Fruit fly (Drosophila melanogaster) whole organism, embryonic: ENCODE measurements around the gene e.
A peak's percentile ranks its signal among the peaks of the same experiment; 100 is the strongest.

Experiments used
- B-H2 ChIP-seq: fragments of 200-800 bp; sonication (Bioruptor generic); optimal IDR thresholded peaks from 2 replicates; lab custom pipeline; 2018; ENCODE audit warnings: missing biosample characterization, mild to moderate bottlenecking, missing genetic modification characterization
- Bteb2 ChIP-seq: fragments of 200-800 bp; sonication (Bioruptor generic); optimal IDR thresholded peaks from 2 replicates; lab custom pipeline; 2016; ENCODE audit warnings: missing biosample characterization, missing genetic modification characterization
- CG1024 ChIP-seq: fragments of 200-800 bp; sonication (Bioruptor generic); IDR thresholded peaks from 2 replicates; pipeline ENCODE4 v1.3.6; 2022; ENCODE audit warnings: missing biosample characterization, missing genetic modification characterization
- CG11456 ChIP-seq: fragments of 200-800 bp; sonication (Bioruptor generic); IDR thresholded peaks from 3 replicates; pipeline ENCODE4 v1.3.6; 2022; ENCODE audit warnings: missing biosample characterization, missing genetic modification characterization
- CG11560 ChIP-seq: fragments of 200-800 bp; sonication (Bioruptor generic); IDR thresholded peaks from 3 replicates; pipeline ENCODE4 v1.3.6; 2022; ENCODE audit warnings: missing biosample characterization, missing genetic modification characterization
- CG12942 ChIP-seq: fragments of 200-800 bp; sonication (Bioruptor generic); optimal IDR thresholded peaks from 3 replicates; lab custom pipeline; 2016; ENCODE audit warnings: missing biosample characterization, missing genetic modification characterization
- CG13894 ChIP-seq: fragments of 200-800 bp; sonication (Bioruptor generic); optimal IDR thresholded peaks from 3 replicates; lab custom pipeline; 2018; ENCODE audit warnings: missing biosample characterization, mild to moderate bottlenecking, missing genetic modification characterization, moderate library complexity
- CG14050 ChIP-seq: fragments of 200-800 bp; sonication (Bioruptor generic); IDR thresholded peaks from 3 replicates; pipeline ENCODE4 v1.3.6; 2022; ENCODE audit warnings: missing biosample characterization, missing genetic modification characterization
- CG15011 ChIP-seq: fragments of 200-800 bp; sonication (Bioruptor generic); optimal IDR thresholded peaks from 3 replicates; lab custom pipeline; 2018; ENCODE audit warnings: missing biosample characterization, mild to moderate bottlenecking, missing genetic modification characterization
- CG18599 ChIP-seq: fragments of 200-800 bp; sonication (Bioruptor generic); optimal IDR thresholded peaks from 3 replicates; lab custom pipeline; 2017; ENCODE audit warnings: missing biosample characterization, missing genetic modification characterization, mild to moderate bottlenecking, moderate library complexity, missing genetic modification reagents
- CG18764 ChIP-seq: fragments of 200-800 bp; sonication (Bioruptor generic); optimal IDR thresholded peaks from 3 replicates; lab custom pipeline; 2016; ENCODE audit warnings: missing biosample characterization, missing genetic modification characterization
- CG2199 ChIP-seq: fragments of 200-800 bp; sonication (Bioruptor generic); IDR thresholded peaks from 3 replicates; pipeline ENCODE4 v1.3.6; 2022; ENCODE audit warnings: missing biosample characterization, missing genetic modification characterization
- CG7963 ChIP-seq: fragments of 200-800 bp; sonication (Bioruptor generic); IDR thresholded peaks from 3 replicates; pipeline ENCODE4 v1.3.6; 2022; ENCODE audit warnings: missing biosample characterization, missing genetic modification characterization; ENCODE audit not compliant: partially characterized antibody
- CG8281 ChIP-seq: fragments of 200-800 bp; sonication (Bioruptor generic); optimal IDR thresholded peaks from 2 replicates; lab custom pipeline; 2018; ENCODE audit warnings: missing biosample characterization, mild to moderate bottlenecking, missing genetic modification characterization, moderate library complexity
- CG8290 ChIP-seq, 3 experiments: fragments of 200-800 bp; sonication (Bioruptor generic); optimal IDR thresholded peaks; 2 replicates each; lab custom pipeline; 2016 to 2019; ENCODE audit warnings: missing biosample characterization in 3 of 3, missing genetic modification characterization in 3 of 3, mild to moderate bottlenecking in 2 of 3, moderate library complexity in 1 of 3
- CG8765 ChIP-seq: fragments of 200-800 bp; sonication (Bioruptor generic); IDR thresholded peaks from 2 replicates; pipeline ENCODE4 v1.3.6; 2022; ENCODE audit warnings: missing biosample characterization, missing genetic modification characterization
- CG9817 ChIP-seq: fragments of 200-800 bp; sonication (Bioruptor generic); optimal IDR thresholded peaks from 2 replicates; lab custom pipeline; 2018; ENCODE audit warnings: missing biosample characterization, mild to moderate bottlenecking, missing genetic modification characterization, moderate library complexity
- Deaf1 ChIP-seq: fragments of 200-800 bp; optimal IDR thresholded peaks from 3 replicates; lab custom pipeline; 2019; ENCODE audit warnings: missing biosample characterization, mild to moderate bottlenecking, missing genetic modification characterization, moderate library complexity
- Dfd ChIP-seq, 2 experiments: fragments of >200 bp; optimal IDR thresholded peaks; 2 replicates each; lab custom pipeline; 2017; ENCODE audit warnings: missing biosample characterization in 2 of 2, missing genetic modification characterization in 2 of 2
- Dip2 ChIP-seq: fragments of 200-800 bp; sonication (Bioruptor generic); IDR thresholded peaks from 2 replicates; pipeline ENCODE4 v1.3.6; 2022; ENCODE audit warnings: missing biosample characterization, missing genetic modification characterization
- HmgZ ChIP-seq: fragments of 200-800 bp; sonication (Bioruptor generic); optimal IDR thresholded peaks from 2 replicates; lab custom pipeline; 2018; ENCODE audit warnings: missing biosample characterization, mild to moderate bottlenecking, missing genetic modification characterization
- Kr ChIP-seq: fragments of 200-800 bp; sonication (Bioruptor generic); optimal IDR thresholded peaks from 2 replicates; lab custom pipeline; 2017; ENCODE audit warnings: missing biosample characterization, mild to moderate bottlenecking, missing genetic modification characterization
- Med ChIP-seq: fragments of 200-800 bp; sonication (Bioruptor generic); peaks from one replicate; lab custom pipeline; 2016; ENCODE audit warnings: missing biosample characterization, missing genetic modification characterization, mild to moderate bottlenecking, inconsistent platforms, moderate library complexity
- NK7.1 ChIP-seq: fragments of 200-800 bp; sonication (Bioruptor generic); optimal IDR thresholded peaks from 3 replicates; lab custom pipeline; 2016; ENCODE audit warnings: missing biosample characterization, missing genetic modification characterization
- Nf-YB ChIP-seq: fragments of 200-800 bp; sonication (Bioruptor generic); optimal IDR thresholded peaks from 3 replicates; lab custom pipeline; 2019; ENCODE audit warnings: missing biosample characterization, mild to moderate bottlenecking, missing genetic modification characterization, moderate library complexity
- Optix ChIP-seq: fragments of 200-800 bp; sonication (Bioruptor generic); IDR thresholded peaks from 3 replicates; pipeline ENCODE4 v1.3.6; 2022; ENCODE audit warnings: missing biosample characterization, missing genetic modification characterization
- Rx ChIP-seq: fragments of 200-800 bp; sonication (Bioruptor generic); IDR thresholded peaks from 2 replicates; pipeline ENCODE4 v1.3.6; 2022; ENCODE audit warnings: missing biosample characterization, missing genetic modification characterization
- Stat92E ChIP-seq, 3 experiments: fragments of >200 bp in 2 of 3; fragments of 200-800 bp in 1 of 3; sonication (Bioruptor generic) in 1 of 3; optimal IDR thresholded peaks; 2 replicates each; lab custom pipeline; 2017 to 2019; ENCODE audit warnings: missing biosample characterization in 3 of 3, missing genetic modification characterization in 3 of 3, mild to moderate bottlenecking in 1 of 3, moderate library complexity in 1 of 3
- TFAM ChIP-seq: fragments of 200-800 bp; sonication (Bioruptor generic); optimal IDR thresholded peaks from 2 replicates; lab custom pipeline; 2017; ENCODE audit warnings: missing biosample characterization, missing genetic modification characterization, inconsistent platforms
- ac ChIP-seq: fragments of 200-800 bp; sonication (Bioruptor generic); optimal IDR thresholded peaks from 3 replicates; lab custom pipeline; 2017; ENCODE audit warnings: missing biosample characterization, mild to moderate bottlenecking, missing genetic modification characterization
- cg ChIP-seq: fragments of 200-800 bp; sonication (Bioruptor generic); optimal IDR thresholded peaks from 3 replicates; lab custom pipeline; 2019; ENCODE audit warnings: missing biosample characterization, mild to moderate bottlenecking, missing genetic modification characterization, moderate library complexity
- corto ChIP-seq: fragments of 200-800 bp; sonication (Bioruptor generic); optimal IDR thresholded peaks from 2 replicates; lab custom pipeline; 2016; ENCODE audit warnings: missing biosample characterization, mild to moderate bottlenecking, missing genetic modification characterization, moderate library complexity
- croc ChIP-seq: fragments of 200-800 bp; sonication (Bioruptor generic); conservative IDR thresholded peaks from 3 replicates; pipeline ENCODE4 v1.3.6; 2022; ENCODE audit warnings: missing biosample characterization, missing genetic modification characterization
- danr ChIP-seq: fragments of 200-800 bp; sonication (Bioruptor generic); IDR thresholded peaks from 2 replicates; pipeline ENCODE4 v1.3.6; 2022; ENCODE audit warnings: missing biosample characterization, missing genetic modification characterization
- emc ChIP-seq: fragments of 200-800 bp; sonication (Bioruptor generic); optimal IDR thresholded peaks from 2 replicates; lab custom pipeline; 2016; ENCODE audit warnings: missing biosample characterization, missing genetic modification characterization
- ems ChIP-seq: fragments of 200-800 bp; sonication (Bioruptor generic); optimal IDR thresholded peaks from 3 replicates; lab custom pipeline; 2016; ENCODE audit warnings: missing biosample characterization, missing genetic modification characterization
- ewg ChIP-seq: fragments of 200-800 bp; sonication (Bioruptor generic); optimal IDR thresholded peaks from 3 replicates; lab custom pipeline; 2017; ENCODE audit warnings: mild to moderate bottlenecking, missing biosample characterization, missing genetic modification reagents, missing genetic modification characterization
- exex ChIP-seq: fragments of 200-800 bp; sonication (Bioruptor generic); optimal IDR thresholded peaks from 4 replicates; lab custom pipeline; 2018; ENCODE audit warnings: missing biosample characterization, mild to moderate bottlenecking, missing genetic modification characterization, moderate library complexity
- fu2 ChIP-seq: fragments of 200-800 bp; sonication (Bioruptor generic); optimal IDR thresholded peaks from 2 replicates; lab custom pipeline; 2016; ENCODE audit warnings: missing biosample characterization, missing genetic modification characterization
- her ChIP-seq: fragments of 200-800 bp; sonication (Bioruptor generic); optimal IDR thresholded peaks from 2 replicates; lab custom pipeline; 2016; ENCODE audit warnings: missing biosample characterization, missing genetic modification characterization
- hkb ChIP-seq, 2 experiments: fragments of 200-800 bp in 1 of 2; fragments of >200 bp in 1 of 2; sonication (Bioruptor generic) in 1 of 2; IDR thresholded peaks in 1 of 2; optimal IDR thresholded peaks in 1 of 2; 2 replicates each; pipeline versions ENCODE4 v1.3.6 to Lab custom; 2017 to 2022; ENCODE audit warnings: missing biosample characterization in 1 of 2, missing genetic modification characterization in 1 of 2
- run ChIP-seq: fragments of 200-800 bp; sonication (Bioruptor generic); optimal IDR thresholded peaks from 3 replicates; lab custom pipeline; 2018; ENCODE audit warnings: missing biosample characterization, mild to moderate bottlenecking, missing genetic modification characterization
- sd ChIP-seq: fragments of 200-800 bp; sonication (Bioruptor generic); optimal IDR thresholded peaks from 3 replicates; lab custom pipeline; 2018; ENCODE audit warnings: missing biosample characterization, mild to moderate bottlenecking, missing genetic modification characterization, moderate library complexity
- seq ChIP-seq: fragments of 200-800 bp; sonication (Bioruptor generic); IDR thresholded peaks from 2 replicates; pipeline ENCODE4 v1.3.6; 2022; ENCODE audit warnings: missing biosample characterization, missing genetic modification characterization
- slp2 ChIP-seq: fragments of 200-800 bp; sonication (Bioruptor generic); optimal IDR thresholded peaks from 2 replicates; lab custom pipeline; 2016; ENCODE audit warnings: missing biosample characterization, missing genetic modification characterization
- ssp ChIP-seq: fragments of 200-800 bp; sonication (Bioruptor generic); IDR thresholded peaks from 2 replicates; pipeline ENCODE4 v1.3.6; 2022; ENCODE audit warnings: missing biosample characterization, missing genetic modification characterization
- stc ChIP-seq: fragments of 200-800 bp; sonication (Bioruptor generic); IDR thresholded peaks from 2 replicates; pipeline ENCODE4 v1.3.6; 2022; ENCODE audit warnings: missing biosample characterization, missing genetic modification characterization
- stwl ChIP-seq: fragments of 200-800 bp; sonication (Bioruptor generic); optimal IDR thresholded peaks from 3 replicates; lab custom pipeline; 2018; ENCODE audit warnings: missing biosample characterization, mild to moderate bottlenecking, missing genetic modification characterization, moderate library complexity
- wek ChIP-seq: fragments of 200-800 bp; sonication (Bioruptor generic); optimal IDR thresholded peaks from 3 replicates; lab custom pipeline; 2018; ENCODE audit warnings: missing biosample characterization, mild to moderate bottlenecking, missing genetic modification characterization, moderate library complexity
- wor ChIP-seq: fragments of 200-800 bp; sonication (Bioruptor generic); IDR thresholded peaks from 2 replicates; pipeline ENCODE4 v1.3.6; 2022; ENCODE audit warnings: missing biosample characterization, missing genetic modification characterization
- yki ChIP-seq: fragments of >200 bp; optimal IDR thresholded peaks from 3 replicates; lab custom pipeline; 2018

The e gene

dm6 chr3R:21269923-21270322 is 32.9 kb upstream of the e start, which contains the start of the genes AP-2sigma and Idi (continued):
- TF ChIP-seq Deaf1 (peak; percentile 14), CG1024 (GFP tag; lab: Robert Waterston, UW) (no peak; the same call in 1 of the 2 replicates), Dip2 (no peak), CG14050 (GFP tag; lab: Robert Waterston, UW) (no peak), seq (GFP tag; lab: Robert Waterston, UW) (no peak), Nf-YB (no peak), CG11456 (no peak), yki (lab: Kevin White, UChicago) (no peak), run (tag; lab: Kevin White, UChicago) (no peak), ems (no peak), CG2199 (GFP tag; lab: Robert Waterston, UW) (0 out of 3 replicates have a peak, but pooled peaks have one; percentile 25), Stat92E (GFP tag; optimal IDR thresholded peaks at IDR 0.05; lab: Kevin White, UChicago) (no peak), CG11560 (tag; lab: Robert Waterston, UW) (no peak), danr (no peak), CG18599 (GFP tag; lab: Kevin White, UChicago) (no peak), ewg (GFP tag; lab: Kevin White, UChicago) (peak; percentile 11), fu2 (GFP tag; lab: Kevin White, UChicago) (peak; percentile 4), ac (GFP tag; lab: Kevin White, UChicago) (no peak), slp2 (GFP tag; lab: Kevin White, UChicago) (no peak), stwl (peak; percentile 70), exex (no peak), B-H2 (GFP tag; lab: Kevin White, UChicago) (peak; percentile 63), CG8290 (GFP tag; optimal IDR thresholded peaks at IDR 0.05; lab: Kevin White, UChicago) (no peak), CG8290 (tag; optimal IDR thresholded peaks at IDR 0.05; lab: Kevin White, UChicago) (peak; percentile 10 to 84), CG8281 (tag; lab: Kevin White, UChicago) (no peak), sd (tag; lab: Kevin White, UChicago) (no peak), Bteb2 (GFP tag; lab: Kevin White, UChicago) (no peak), her (GFP tag; lab: Kevin White, UChicago) (peak; percentile 43), NK7.1 (GFP tag; lab: Kevin White, UChicago) (no peak), CG18764 (no peak), wek (no peak), CG12942 (GFP tag; lab: Kevin White, UChicago) (no peak), Optix (GFP tag; lab: Robert Waterston, UW) (no peak), Rx (no peak), cg (no peak), CG9817 (no peak), CG8765 (GFP tag; lab: Robert Waterston, UW) (no peak), CG7963 (no peak), wor (GFP tag; lab: Robert Waterston, UW) (no peak), emc (GFP tag; lab: Kevin White, UChicago) (no peak), Med (GFP tag; lab: Kevin White, UChicago) (peak; percentile 91), croc (peak; percentile 24; the same call in 1 of the 3 replicates), CG15011 (GFP tag; lab: Kevin White, UChicago) (no peak), corto (GFP tag; lab: Kevin White, UChicago) (no peak), Kr (GFP tag; lab: Kevin White, UChicago) (no peak), hkb (optimal IDR thresholded peaks at IDR 0.05; lab: Kevin White, UChicago) (no peak), hkb (GFP tag; IDR thresholded peaks at IDR 0.05; lab: Robert Waterston, UW) (no peak), CG13894 (tag; lab: Kevin White, UChicago) (peak; percentile 21), TFAM (no peak), Dfd (GFP tag; optimal IDR thresholded peaks at IDR 0.05; lab: Kevin White, UChicago) (no peak), HmgZ (peak; percentile 81), stc (GFP tag; lab: Robert Waterston, UW) (no peak), ssp (GFP tag; lab: Robert Waterston, UW) (no peak)
